Worm (Caenorhabditis elegans) whole organism, L3 larva: Measurements from ENCODE around the gene Y57G11C.8.

Experiments used
- ama-1 ChIP-seq: fragments of 150-350 bp; optimal IDR thresholded peaks from 2 replicates; lab custom pipeline; 2018
- fkh-10 ChIP-seq: sonication (generic microtip); optimal IDR thresholded peaks from 2 replicates; lab custom pipeline; 2017; ENCODE audit warnings: missing biosample characterization, missing genetic modification reagents, missing genetic modification characterization
- nhr-12 ChIP-seq: fragments of 150-350 bp; optimal IDR thresholded peaks from 2 replicates; lab custom pipeline; 2014; ENCODE audit warnings: missing biosample characterization, missing genetic modification characterization
- nhr-237 ChIP-seq: fragments of 150-350 bp; optimal IDR thresholded peaks from 2 replicates; lab custom pipeline; 2014; ENCODE audit warnings: missing biosample characterization, missing genetic modification characterization

ce11 chrIV:14797354-14797753 is 15.7 kb downstream of the Y57G11C.8 start, which contains the start of the genes Y57G11C.1147 and nuo-3:
- no peak for TF ChIP-seq nhr-237 (tag; lab: Kevin White, UChicago)
- no peak for TF ChIP-seq fkh-10 (GFP tag; lab: Kevin White, UChicago)
- peak; percentile 18 for TF ChIP-seq ama-1 (lab: Kevin White, UChicago)
- TF ChIP-seq nhr-12 = no peak
